Worm (Caenorhabditis elegans): Measurements from ENCODE around the gene klp-11.

ce11 chrIV:8724907-8725306 is 37.0 kb downstream of the klp-11 start:
- TF ChIP-seq ama-1 (optimal IDR thresholded peaks at IDR 0.05): no peak
- no peak for TF ChIP-seq F13C5.2 (tag; optimal IDR thresholded peaks at IDR 0.05)
- no peak for TF ChIP-seq ceh-36 (tag; optimal IDR thresholded peaks at IDR 0.05)
- TF ChIP-seq hnd-1 (tag; optimal IDR thresholded peaks at IDR 0.05): no peak
- TF ChIP-seq B0310.2 (tag; optimal IDR thresholded peaks at IDR 0.05): no peak
- no peak for TF ChIP-seq scrt-1 (GFP tag; IDR thresholded peaks at IDR 0.05)
- TF ChIP-seq flt-1 (GFP tag; IDR thresholded peaks at IDR 0.05): no peak
- no peak for TF ChIP-seq hmbx-1 (tag; optimal IDR thresholded peaks at IDR 0.05)
- no peak for TF ChIP-seq tra-4 (tag; optimal IDR thresholded peaks at IDR 0.05)
- TF ChIP-seq ets-7 (tag; optimal IDR thresholded peaks at IDR 0.05): no peak
